Worm (Caenorhabditis elegans) whole organism, late embryonic: ENCODE data around the gene cnp-3.

ENCODE experiments used
- C38D4.7 ChIP-seq: fragments of 200-800 bp; sonication (Bioruptor generic); optimal IDR thresholded peaks from 2 replicates; lab custom pipeline; 2018; ENCODE audit warnings: mild to moderate bottlenecking, missing genetic modification characterization, moderate library complexity, missing compliant biosample characterization
- K02D7.2 ChIP-seq: sonication (generic microtip); optimal IDR thresholded peaks from 2 replicates; lab custom pipeline; 2017; ENCODE audit warnings: mild to moderate bottlenecking, missing genetic modification characterization, missing compliant biosample characterization
- Y22D7AL.16 ChIP-seq: sonication (generic microtip); optimal IDR thresholded peaks from 2 replicates; lab custom pipeline; 2016; ENCODE audit warnings: missing genetic modification characterization, missing compliant biosample characterization
- ahr-1 ChIP-seq: sonication (generic microtip); optimal IDR thresholded peaks from 2 replicates; lab custom pipeline; 2016; ENCODE audit warnings: missing genetic modification characterization, missing compliant biosample characterization
- ceh-18 ChIP-seq: sonication (generic microtip); optimal IDR thresholded peaks from 2 replicates; lab custom pipeline; 2016; ENCODE audit warnings: missing genetic modification characterization, missing compliant biosample characterization
- ceh-2 ChIP-seq: sonication (generic microtip); optimal IDR thresholded peaks from 2 replicates; lab custom pipeline; 2016; ENCODE audit warnings: missing genotype, missing genetic modification characterization, missing compliant biosample characterization
- ceh-31 ChIP-seq: sonication (generic microtip); optimal IDR thresholded peaks from 2 replicates; lab custom pipeline; 2016; ENCODE audit warnings: missing genetic modification characterization, missing compliant biosample characterization
- ceh-34 ChIP-seq: sonication (generic microtip); optimal IDR thresholded peaks from 2 replicates; lab custom pipeline; 2016; ENCODE audit warnings: mild to moderate bottlenecking, missing genetic modification characterization, missing compliant biosample characterization
- ceh-48 ChIP-seq: sonication (generic microtip); optimal IDR thresholded peaks from 2 replicates; lab custom pipeline; 2016; ENCODE audit warnings: missing genetic modification characterization, inconsistent platforms, missing compliant biosample characterization
- ceh-9 ChIP-seq: sonication (generic microtip); optimal IDR thresholded peaks from 2 replicates; lab custom pipeline; 2016; ENCODE audit warnings: mild to moderate bottlenecking, missing genetic modification characterization, inconsistent platforms, missing compliant biosample characterization
- dmd-4 ChIP-seq: sonication (generic microtip); optimal IDR thresholded peaks from 2 replicates; lab custom pipeline; 2016; ENCODE audit warnings: borderline replicate concordance, missing genetic modification characterization, missing compliant biosample characterization
- dve-1 ChIP-seq: sonication (generic microtip); optimal IDR thresholded peaks from 2 replicates; lab custom pipeline; 2017; ENCODE audit warnings: antibody characterized with exemption, mild to moderate bottlenecking, missing genetic modification characterization, missing compliant biosample characterization
- elt-2 ChIP-seq: sonication (generic microtip); optimal IDR thresholded peaks from 2 replicates; lab custom pipeline; 2016; ENCODE audit warnings: missing genetic modification reagents, missing genetic modification characterization, missing compliant biosample characterization
- elt-4 ChIP-seq: sonication (generic microtip); optimal IDR thresholded peaks from 2 replicates; lab custom pipeline; 2016; ENCODE audit warnings: missing genetic modification characterization, missing compliant biosample characterization
- ets-4 ChIP-seq: sonication (generic microtip); optimal IDR thresholded peaks from 2 replicates; lab custom pipeline; 2016; ENCODE audit warnings: missing genetic modification characterization, missing compliant biosample characterization
- fkh-10 ChIP-seq: fragments of 150-350 bp; optimal IDR thresholded peaks from 2 replicates; lab custom pipeline; 2014; ENCODE audit warnings: missing biosample characterization, missing genetic modification reagents, missing genetic modification characterization
- fkh-6 ChIP-seq: sonication (generic microtip); optimal IDR thresholded peaks from 2 replicates; lab custom pipeline; 2016; ENCODE audit warnings: missing genetic modification characterization, missing compliant biosample characterization
- gmeb-2 ChIP-seq: sonication (generic microtip); optimal IDR thresholded peaks from 2 replicates; lab custom pipeline; 2016; ENCODE audit warnings: missing genetic modification characterization, inconsistent platforms, missing compliant biosample characterization
- lim-6 ChIP-seq: sonication (generic microtip); optimal IDR thresholded peaks from 2 replicates; lab custom pipeline; 2016; ENCODE audit warnings: missing genetic modification characterization, missing compliant biosample characterization
- lin-11 ChIP-seq: fragments of 200-800 bp; sonication (Bioruptor generic); optimal IDR thresholded peaks from 2 replicates; lab custom pipeline; 2018; ENCODE audit warnings: mild to moderate bottlenecking, missing genetic modification characterization, missing compliant biosample characterization
- nfya-1 ChIP-seq: sonication (generic microtip); optimal IDR thresholded peaks from 2 replicates; lab custom pipeline; 2017; ENCODE audit warnings: missing genetic modification characterization, mild to moderate bottlenecking, missing compliant biosample characterization, antibody characterized with exemption, moderate library complexity
- nhr-11 ChIP-seq: fragments of 150-350 bp; optimal IDR thresholded peaks from 2 replicates; lab custom pipeline; 2014; ENCODE audit warnings: missing biosample characterization, missing genetic modification characterization
- npax-4 ChIP-seq: sonication (generic microtip); optimal IDR thresholded peaks from 2 replicates; lab custom pipeline; 2016; ENCODE audit warnings: missing genetic modification characterization, missing compliant biosample characterization
- odd-2 ChIP-seq: sonication (generic microtip); optimal IDR thresholded peaks from 2 replicates; lab custom pipeline; 2017; ENCODE audit warnings: antibody characterized with exemption, mild to moderate bottlenecking, missing genetic modification characterization, missing compliant biosample characterization
- pat-9 ChIP-seq: fragments of 200-800 bp; sonication (Bioruptor generic); optimal IDR thresholded peaks from 2 replicates; lab custom pipeline; 2018; ENCODE audit warnings: mild to moderate bottlenecking, missing genetic modification characterization, moderate library complexity, missing compliant biosample characterization
- pha-2 ChIP-seq: sonication (generic microtip); optimal IDR thresholded peaks from 2 replicates; lab custom pipeline; 2017; ENCODE audit warnings: mild to moderate bottlenecking, missing genetic modification characterization, missing compliant biosample characterization
- ref-2 ChIP-seq: sonication (generic microtip); optimal IDR thresholded peaks from 2 replicates; lab custom pipeline; 2016; ENCODE audit warnings: missing genetic modification characterization, missing compliant biosample characterization
- sdc-2 ChIP-seq: sonication (generic microtip); optimal IDR thresholded peaks from 2 replicates; lab custom pipeline; 2016; ENCODE audit warnings: missing genotype, missing genetic modification characterization, missing compliant biosample characterization
- tbx-2 ChIP-seq: sonication (generic microtip); optimal IDR thresholded peaks from 2 replicates; lab custom pipeline; 2016; ENCODE audit warnings: missing genetic modification characterization, missing compliant biosample characterization
- tbx-7 ChIP-seq: sonication (generic microtip); optimal IDR thresholded peaks from 2 replicates; lab custom pipeline; 2016; ENCODE audit warnings: missing genotype, missing genetic modification characterization, missing compliant biosample characterization
- ztf-16 ChIP-seq: sonication (generic microtip); optimal IDR thresholded peaks from 2 replicates; lab custom pipeline; 2017; ENCODE audit warnings: missing genetic modification characterization, missing compliant biosample characterization

cnp-3 gene

ce11 chrX:17151160-17151711 lies 13.3 kb upstream of the cnp-3 start, which contains the start of gene mdt-1.2 (continued):
- TF ChIP-seq tbx-7 (tag; lab: Kevin White, UChicago): no peak

- TF ChIP-seq ceh-34 (no peak), nfya-1 (tag; lab: Kevin White, UChicago) (peak; percentile 3), sdc-2 (tag; lab: Kevin White, UChicago) (peak; percentile 32)
Measured at ce11 chrX:17149877-17150490, 12.1 kb upstream of the cnp-3 start, which contains the start of gene T23C6.4. Gene T23C6.4 (minus strand): TSS chrX:17149927.

- TF ChIP-seq ahr-1 (no peak), ceh-31 (no peak), elt-4 (tag; lab: Kevin White, UChicago) (no peak), C38D4.7 (GFP tag; lab: Kevin White, UChicago) (no peak), elt-2 (peak; percentile 26)
Measured at ce11 chrX:17146545-17146944, 8.6 kb upstream of the cnp-3 start.

- TF ChIP-seq ref-2 (tag; lab: Kevin White, UChicago) (no peak), K02D7.2 (tag; lab: Kevin White, UChicago) (no peak), pha-2 (tag; lab: Kevin White, UChicago) (no peak), odd-2 (no peak), elt-4 (tag; lab: Kevin White, UChicago) (no peak), fkh-10 (GFP tag; lab: Kevin White, UChicago) (no peak), dmd-4 (tag; lab: Kevin White, UChicago) (no peak), npax-4 (tag; lab: Kevin White, UChicago) (no peak), ceh-2 (no peak), ceh-9 (tag; lab: Kevin White, UChicago) (no peak), pat-9 (tag; lab: Kevin White, UChicago) (no peak), dve-1 (tag; lab: Kevin White, UChicago) (no peak), gmeb-2 (no peak), ztf-16 (no peak), tbx-2 (no peak), fkh-6 (no peak), ets-4 (tag; lab: Kevin White, UChicago) (no peak), Y22D7AL.16 (no peak)
Measured at ce11 chrX:17140447-17140846, 2.5 kb upstream of the cnp-3 start.

ce11 chrX:17139204-17139780 lies 1.4 kb upstream of the cnp-3 start:
- TF ChIP-seq tbx-7 (tag; lab: Kevin White, UChicago) (no peak), ahr-1 (no peak), elt-2 (peak; percentile 77)
- TF ChIP-seq, all 69 proteins: peak for 1

- TF ChIP-seq elt-2 (no peak), nhr-11 (tag; lab: Kevin White, UChicago) (no peak), ceh-48 (tag; lab: Kevin White, UChicago) (no peak), ceh-18 (tag; lab: Kevin White, UChicago) (no peak), lim-6 (tag; lab: Kevin White, UChicago) (no peak), lin-11 (tag; lab: Kevin White, UChicago) (no peak), pat-9 (tag; lab: Kevin White, UChicago) (no peak)
- TF ChIP-seq, all 69 proteins: peak for 0
Measured at ce11 chrX:17135704-17136103, 2.2 kb downstream of the cnp-3 start.
